Worm (Caenorhabditis elegans): ENCODE data around the gene mpst-7.
A peak's percentile ranks its signal among the peaks of the same experiment; 100 is the strongest.

Gene mpst-7

DNA sequence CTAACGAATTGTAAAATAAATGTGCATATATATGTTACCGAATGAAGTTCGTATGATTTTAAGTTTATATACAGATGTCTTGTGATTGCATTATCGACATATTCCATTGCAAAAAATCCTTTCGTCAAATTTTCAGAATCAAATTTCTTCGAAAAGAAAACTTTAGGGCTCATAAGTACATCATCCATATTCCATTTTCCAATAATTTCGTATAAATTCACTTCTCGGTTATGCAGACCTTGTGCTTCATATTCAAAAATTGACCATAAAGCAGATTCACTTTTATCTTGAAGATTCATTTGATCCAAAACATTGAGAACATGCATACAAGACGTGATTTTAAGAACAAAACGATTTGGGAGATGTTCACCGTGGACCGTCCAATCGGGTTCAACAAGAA, 17.5 kb downstream of the mpst-7 start:
- TF ChIP-seq dmd-4 (tag; optimal IDR thresholded peaks at IDR 0.05): no peak

DNA sequence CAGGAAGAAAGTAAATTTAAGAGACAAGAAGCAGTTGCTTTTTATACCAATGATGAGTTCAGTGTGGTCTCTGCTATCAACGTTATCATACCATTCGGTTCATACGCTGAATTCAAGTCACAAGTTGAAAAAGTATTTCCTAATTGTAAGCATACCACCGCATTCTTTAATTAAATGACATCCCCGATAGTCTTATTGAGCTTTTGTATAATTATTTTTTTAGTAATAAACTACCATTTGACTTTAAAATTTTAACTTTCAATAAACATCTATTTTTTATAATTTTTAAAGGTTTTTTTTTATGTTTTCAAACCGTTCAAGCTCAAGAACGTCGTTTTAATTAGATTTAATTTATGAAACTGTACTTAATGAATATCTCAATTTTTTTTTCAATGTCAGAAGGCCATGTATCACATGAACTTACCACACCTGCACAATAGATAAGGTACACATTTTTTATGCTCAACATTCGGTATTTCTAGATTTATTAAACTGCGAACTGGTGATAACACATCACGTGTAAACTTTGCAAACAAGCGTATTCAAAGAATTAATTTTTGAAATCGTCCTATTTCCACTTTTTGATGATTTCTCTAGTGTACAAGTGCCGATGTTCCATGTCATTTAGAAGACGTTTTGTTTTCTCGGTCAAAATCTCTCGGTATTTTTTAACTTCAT, 19.0 kb downstream of the mpst-7 start, which contains the start of gene T16G1.4:
T16G1.4 (minus strand) TSS at position 51 of the 678 bp plus-strand sequence.
- TF ChIP-seq gmeb-1 (tag; optimal IDR thresholded peaks at IDR 0.05): peak; percentile 37
- TF ChIP-seq sma-9 (GFP tag; optimal IDR thresholded peaks at IDR 0.05): peak; percentile 66
- no peak for TF ChIP-seq sma-9 (tag; optimal IDR thresholded peaks at IDR 0.05)
- TF ChIP-seq fos-1 (tag; optimal IDR thresholded peaks at IDR 0.05): no peak

DNA sequence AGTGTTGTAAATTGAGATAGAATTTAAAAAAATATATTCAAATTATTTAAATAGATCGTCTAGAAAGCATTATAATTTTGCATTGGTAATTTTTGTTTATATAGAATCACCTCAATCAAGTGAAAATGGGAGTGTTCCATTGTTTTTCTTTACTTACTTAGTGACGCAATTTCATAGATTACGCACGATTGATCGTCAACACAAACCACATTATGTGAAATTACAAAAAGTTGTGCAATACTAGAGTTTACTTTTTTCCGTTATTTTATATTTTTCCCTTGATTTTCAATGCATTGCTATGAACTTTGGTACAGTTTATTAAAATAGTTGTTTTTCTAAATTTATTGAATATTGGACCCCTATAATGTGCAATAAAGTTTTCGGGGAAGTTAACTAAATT, 21.5 kb downstream of the mpst-7 start, which contains the start of gene T16G1.5:
T16G1.5 (minus strand) TSS at position 119 of the 400 bp plus-strand sequence.
- TF ChIP-seq lin-39 (tag; optimal IDR thresholded peaks at IDR 0.05) (no peak), fos-1 (tag; optimal IDR thresholded peaks at IDR 0.05) (peak; percentile 41), F13H6.1 (tag; optimal IDR thresholded peaks at IDR 0.05) (no peak)

DNA sequence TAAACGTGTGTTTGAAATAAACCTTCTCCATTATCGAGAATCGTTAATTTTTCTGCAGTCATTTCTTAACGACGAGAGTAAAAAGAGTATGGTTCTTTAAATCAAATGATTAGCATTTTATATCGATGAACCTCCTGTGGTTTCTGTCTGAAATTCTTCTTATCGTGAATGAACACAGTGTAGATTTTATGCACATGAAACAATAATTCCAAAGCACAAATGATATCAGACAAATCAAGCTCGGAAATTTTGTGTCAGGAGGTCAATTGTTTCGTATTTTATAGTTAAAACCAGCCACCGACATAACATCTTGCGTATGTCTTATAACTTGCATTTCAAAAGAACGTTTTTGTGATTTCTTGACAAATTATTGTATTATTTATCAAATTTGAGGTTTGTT, 23.8 kb downstream of the mpst-7 start, which contains the start of gene T16G1.6:
T16G1.6 (minus strand) TSS at position 77 of the 400 bp plus-strand sequence.
- TF ChIP-seq R02D3.7 (tag; optimal IDR thresholded peaks at IDR 0.05): no peak
- no peak for TF ChIP-seq elt-1 (tag; optimal IDR thresholded peaks at IDR 0.05)
- no peak for TF ChIP-seq blmp-1 (tag; optimal IDR thresholded peaks at IDR 0.05; ENCODE audit: insufficient read depth)
- no peak for TF ChIP-seq nhr-77 (tag; optimal IDR thresholded peaks at IDR 0.05)
- TF ChIP-seq ztf-1 (GFP tag; conservative IDR thresholded peaks at IDR 0.05): no peak
- TF ChIP-seq sma-9 (GFP tag; optimal IDR thresholded peaks at IDR 0.05): peak; percentile 65
- TF ChIP-seq sma-9 (tag; optimal IDR thresholded peaks at IDR 0.05): no peak
- TF ChIP-seq nhr-25 (tag; optimal IDR thresholded peaks at IDR 0.05): no peak
- no peak for TF ChIP-seq ZK546.5 (tag; optimal IDR thresholded peaks at IDR 0.05)
- no peak for TF ChIP-seq nhr-12 (tag; optimal IDR thresholded peaks at IDR 0.05)
- TF ChIP-seq fos-1 (tag; optimal IDR thresholded peaks at IDR 0.05): peak; percentile 70
- no peak for TF ChIP-seq zag-1 (tag; optimal IDR thresholded peaks at IDR 0.05)
- no peak for TF ChIP-seq peb-1 (tag; optimal IDR thresholded peaks at IDR 0.05)
- no peak for TF ChIP-seq crh-2 (tag; optimal IDR thresholded peaks at IDR 0.05)
- TF ChIP-seq dmd-4 (tag; optimal IDR thresholded peaks at IDR 0.05): no peak
- no peak for TF ChIP-seq alr-1 (tag; optimal IDR thresholded peaks at IDR 0.05)
- no peak for TF ChIP-seq lin-11 (tag; optimal IDR thresholded peaks at IDR 0.05)
- TF ChIP-seq aly-2 (tag; optimal IDR thresholded peaks at IDR 0.05): no peak

DNA sequence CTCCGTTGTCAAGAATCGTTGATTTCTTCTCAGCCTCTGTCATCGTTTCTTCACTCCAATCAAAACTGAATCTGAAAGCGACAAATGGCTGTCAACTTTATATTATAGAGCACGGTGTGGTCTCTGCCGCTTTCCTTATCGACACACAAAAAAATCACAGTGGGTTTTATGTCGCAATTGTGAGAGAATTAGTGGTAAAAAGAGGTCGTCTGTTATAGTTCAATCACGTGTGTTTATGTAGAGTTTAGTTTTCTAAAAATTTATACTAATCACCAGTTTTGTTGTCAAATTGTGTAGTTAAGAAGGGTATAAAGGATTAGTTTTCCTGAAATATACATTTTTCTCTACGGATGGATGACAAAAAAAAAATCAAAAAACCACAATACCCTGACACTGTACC, 26.0 kb downstream of the mpst-7 start, which contains the start of gene T16G1.7:
T16G1.7 (minus strand) TSS at position 137 of the 400 bp plus-strand sequence.
- no peak for TF ChIP-seq crh-2 (tag; optimal IDR thresholded peaks at IDR 0.05)
- no peak for TF ChIP-seq nhr-10 (tag; optimal IDR thresholded peaks at IDR 0.05)
- TF ChIP-seq ztf-4 (tag; optimal IDR thresholded peaks at IDR 0.05): no peak
- no peak for TF ChIP-seq nhr-11 (tag; optimal IDR thresholded peaks at IDR 0.05)
- TF ChIP-seq nhr-237 (tag; optimal IDR thresholded peaks at IDR 0.05): no peak
- TF ChIP-seq elt-1 (tag; optimal IDR thresholded peaks at IDR 0.05): no peak
- TF ChIP-seq blmp-1 (tag; optimal IDR thresholded peaks at IDR 0.05; ENCODE audit: insufficient read depth): no peak
- TF ChIP-seq fos-1 (tag; optimal IDR thresholded peaks at IDR 0.05): peak; percentile 67
- TF ChIP-seq sma-9 (GFP tag; optimal IDR thresholded peaks at IDR 0.05): peak; percentile 72
- no peak for TF ChIP-seq sma-9 (tag; optimal IDR thresholded peaks at IDR 0.05)
- TF ChIP-seq R02D3.7 (tag; optimal IDR thresholded peaks at IDR 0.05): no peak
- no peak for TF ChIP-seq peb-1 (tag; optimal IDR thresholded peaks at IDR 0.05)
- TF ChIP-seq mbf-1 (tag; optimal IDR thresholded peaks at IDR 0.05): no peak
- no peak for TF ChIP-seq egl-27 (tag; optimal IDR thresholded peaks at IDR 0.05)
- no peak for TF ChIP-seq mab-5 (tag; optimal IDR thresholded peaks at IDR 0.05)

DNA sequence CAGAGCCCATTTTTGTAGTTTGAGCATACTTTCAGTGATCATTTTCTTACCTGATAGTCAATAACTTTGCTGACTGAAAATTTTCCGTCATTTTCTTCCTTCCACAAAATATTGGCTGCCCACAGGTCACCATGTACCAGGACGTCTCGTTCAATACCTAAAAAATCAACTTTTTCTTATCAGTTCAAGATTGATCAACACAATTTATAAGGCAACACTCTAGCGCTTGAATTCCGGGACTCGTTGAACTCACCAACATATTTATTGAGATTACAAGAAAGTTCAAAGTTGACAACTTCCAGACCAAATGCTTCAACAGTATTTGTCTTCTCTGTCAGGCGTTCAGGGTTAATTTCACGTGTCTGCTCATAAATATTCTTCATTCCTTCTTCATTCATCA, 27.3 kb downstream of the mpst-7 start:
- TF ChIP-seq nhr-21 (tag; optimal IDR thresholded peaks at IDR 0.05) (no peak), fos-1 (tag; optimal IDR thresholded peaks at IDR 0.05) (peak; percentile 35), nhr-77 (tag; optimal IDR thresholded peaks at IDR 0.05) (no peak), C34F6.9 (tag; optimal IDR thresholded peaks at IDR 0.05) (no peak), nhr-12 (tag; optimal IDR thresholded peaks at IDR 0.05) (no peak), ztf-11 (tag; optimal IDR thresholded peaks at IDR 0.05) (no peak), unc-55 (GFP tag; optimal IDR thresholded peaks at IDR 0.05) (no peak)
